Fruit fly (Drosophila melanogaster): ENCODE data around the gene br.

The br gene

dm6 chrX:1581121-1581520, 6.2 kb downstream of the br start:
- no peak for TF ChIP-seq cic (GFP tag; optimal IDR thresholded peaks at IDR 0.05)
- TF ChIP-seq toe (GFP tag; optimal IDR thresholded peaks at IDR 0.05) = no peak
- TF ChIP-seq pad (GFP tag; optimal IDR thresholded peaks at IDR 0.05) = no peak
- TF ChIP-seq CG7045 (GFP tag; optimal IDR thresholded peaks at IDR 0.05) = no peak
- no peak for TF ChIP-seq tj (GFP tag; optimal IDR thresholded peaks at IDR 0.05)
- TF ChIP-seq CG14711 (tag; optimal IDR thresholded peaks at IDR 0.05) = no peak
- TF ChIP-seq CG1620 (GFP tag; optimal IDR thresholded peaks at IDR 0.05) = no peak
- no peak for TF ChIP-seq Crg-1 (GFP tag; optimal IDR thresholded peaks at IDR 0.05)
- TF ChIP-seq ovo (GFP tag; optimal IDR thresholded peaks at IDR 0.05) = no peak
- no peak for TF ChIP-seq CG5204 (GFP tag; optimal IDR thresholded peaks at IDR 0.05)
- no peak for TF ChIP-seq CG33017 (tag; optimal IDR thresholded peaks at IDR 0.05)
- TF ChIP-seq kay (GFP tag; ENCODE audit: borderline replicate concordance) = no peak
- TF ChIP-seq CG12768 (GFP tag; optimal IDR thresholded peaks at IDR 0.05) = no peak
- no peak for TF ChIP-seq cnc (optimal IDR thresholded peaks at IDR 0.05)
- no peak for TF ChIP-seq Mnt (GFP tag; optimal IDR thresholded peaks at IDR 0.05)

dm6 chrX:1587817-1588216, 12.9 kb downstream of the br start:
- TF ChIP-seq cnc (optimal IDR thresholded peaks at IDR 0.05) (no peak), Crg-1 (GFP tag; optimal IDR thresholded peaks at IDR 0.05) (no peak), CG7045 (GFP tag; optimal IDR thresholded peaks at IDR 0.05) (no peak), CG11617 (GFP tag; optimal IDR thresholded peaks at IDR 0.05) (no peak), toe (GFP tag; optimal IDR thresholded peaks at IDR 0.05) (no peak), ovo (GFP tag; optimal IDR thresholded peaks at IDR 0.05) (no peak), CG5204 (GFP tag; optimal IDR thresholded peaks at IDR 0.05) (no peak), kay (GFP tag; ENCODE audit: borderline replicate concordance) (no peak), pad (GFP tag; optimal IDR thresholded peaks at IDR 0.05) (no peak), CG1620 (GFP tag; optimal IDR thresholded peaks at IDR 0.05) (no peak), CG7101 (tag; optimal IDR thresholded peaks at IDR 0.05) (no peak), Mnt (GFP tag; optimal IDR thresholded peaks at IDR 0.05) (no peak), tj (GFP tag; optimal IDR thresholded peaks at IDR 0.05) (no peak), Hr96 (GFP tag; optimal IDR thresholded peaks at IDR 0.05) (no peak), CG12768 (GFP tag; optimal IDR thresholded peaks at IDR 0.05) (no peak), CG33017 (tag; optimal IDR thresholded peaks at IDR 0.05) (no peak), Clk (GFP tag; optimal IDR thresholded peaks at IDR 0.05) (no peak), bab1 (GFP tag; optimal IDR thresholded peaks at IDR 0.05) (no peak)

- TF ChIP-seq Clk (GFP tag; optimal IDR thresholded peaks at IDR 0.05) = no peak
- TF ChIP-seq CG7101 (tag; optimal IDR thresholded peaks at IDR 0.05) = no peak
- no peak for TF ChIP-seq CG33017 (tag; optimal IDR thresholded peaks at IDR 0.05)
- TF ChIP-seq bab1 (GFP tag; optimal IDR thresholded peaks at IDR 0.05) = no peak
- TF ChIP-seq CG5204 (GFP tag; optimal IDR thresholded peaks at IDR 0.05) = no peak
- TF ChIP-seq CG12768 (GFP tag; optimal IDR thresholded peaks at IDR 0.05) = no peak
- no peak for TF ChIP-seq toe (GFP tag; optimal IDR thresholded peaks at IDR 0.05)
- TF ChIP-seq CG11617 (GFP tag; optimal IDR thresholded peaks at IDR 0.05) = no peak
- TF ChIP-seq kay (GFP tag; ENCODE audit: borderline replicate concordance) = no peak
- TF ChIP-seq CG7045 (GFP tag; optimal IDR thresholded peaks at IDR 0.05) = no peak
Observed at dm6 chrX:1593352-1593751, 18.4 kb downstream of the br start.

dm6 chrX:1593901-1594300, 19.0 kb downstream of the br start:
- no peak for TF ChIP-seq cic (GFP tag; optimal IDR thresholded peaks at IDR 0.05)
- no peak for TF ChIP-seq Crg-1 (GFP tag; optimal IDR thresholded peaks at IDR 0.05)
- TF ChIP-seq Hr96 (GFP tag; optimal IDR thresholded peaks at IDR 0.05) = no peak
- TF ChIP-seq pad (GFP tag; optimal IDR thresholded peaks at IDR 0.05) = no peak
- no peak for TF ChIP-seq CG5204 (GFP tag; optimal IDR thresholded peaks at IDR 0.05)
- no peak for TF ChIP-seq CG14711 (tag; optimal IDR thresholded peaks at IDR 0.05)
- no peak for TF ChIP-seq CG11617 (GFP tag; optimal IDR thresholded peaks at IDR 0.05)
- no peak for TF ChIP-seq bab1 (GFP tag; optimal IDR thresholded peaks at IDR 0.05)
- TF ChIP-seq CG33017 (tag; optimal IDR thresholded peaks at IDR 0.05) = no peak
- TF ChIP-seq tj (GFP tag; optimal IDR thresholded peaks at IDR 0.05) = no peak
- TF ChIP-seq CG1620 (GFP tag; optimal IDR thresholded peaks at IDR 0.05) = no peak

dm6 chrX:1595714-1596113, 20.8 kb downstream of the br start:
- TF ChIP-seq ovo (GFP tag; optimal IDR thresholded peaks at IDR 0.05) (peak; percentile 15), pad (GFP tag; optimal IDR thresholded peaks at IDR 0.05) (peak; percentile 10), CG33017 (tag; optimal IDR thresholded peaks at IDR 0.05) (no peak), cnc (optimal IDR thresholded peaks at IDR 0.05) (no peak), CG7101 (tag; optimal IDR thresholded peaks at IDR 0.05) (peak; percentile 41), CG7045 (GFP tag; optimal IDR thresholded peaks at IDR 0.05) (no peak), bab1 (GFP tag; optimal IDR thresholded peaks at IDR 0.05) (no peak), kay (GFP tag; ENCODE audit: borderline replicate concordance) (no peak), CG11617 (GFP tag; optimal IDR thresholded peaks at IDR 0.05) (peak; percentile 26), toe (GFP tag; optimal IDR thresholded peaks at IDR 0.05) (no peak)

- TF ChIP-seq Crg-1 (GFP tag; optimal IDR thresholded peaks at IDR 0.05) (no peak), Hr96 (GFP tag; optimal IDR thresholded peaks at IDR 0.05) (no peak), toe (GFP tag; optimal IDR thresholded peaks at IDR 0.05) (no peak), CG5204 (GFP tag; optimal IDR thresholded peaks at IDR 0.05) (no peak), CG11617 (GFP tag; optimal IDR thresholded peaks at IDR 0.05) (no peak), CG7101 (tag; optimal IDR thresholded peaks at IDR 0.05) (no peak), cnc (optimal IDR thresholded peaks at IDR 0.05) (no peak), cic (GFP tag; optimal IDR thresholded peaks at IDR 0.05) (no peak), bab1 (GFP tag; optimal IDR thresholded peaks at IDR 0.05) (no peak)
Observed at dm6 chrX:1606064-1606463, 31.1 kb downstream of the br start.

- no peak for TF ChIP-seq CG7101 (tag; optimal IDR thresholded peaks at IDR 0.05)
- no peak for TF ChIP-seq CG33017 (tag; optimal IDR thresholded peaks at IDR 0.05)
- no peak for TF ChIP-seq toe (GFP tag; optimal IDR thresholded peaks at IDR 0.05)
- TF ChIP-seq Clk (GFP tag; optimal IDR thresholded peaks at IDR 0.05) = no peak
- no peak for TF ChIP-seq cic (GFP tag; optimal IDR thresholded peaks at IDR 0.05)
- no peak for TF ChIP-seq CG12768 (GFP tag; optimal IDR thresholded peaks at IDR 0.05)
- TF ChIP-seq CG7045 (GFP tag; optimal IDR thresholded peaks at IDR 0.05) = no peak
- no peak for TF ChIP-seq pad (GFP tag; optimal IDR thresholded peaks at IDR 0.05)
- no peak for TF ChIP-seq CG14711 (tag; optimal IDR thresholded peaks at IDR 0.05)
- no peak for TF ChIP-seq Hr96 (GFP tag; optimal IDR thresholded peaks at IDR 0.05)
- no peak for TF ChIP-seq ovo (GFP tag; optimal IDR thresholded peaks at IDR 0.05)
- TF ChIP-seq cnc (optimal IDR thresholded peaks at IDR 0.05) = no peak
- no peak for TF ChIP-seq kay (GFP tag; ENCODE audit: borderline replicate concordance)
- TF ChIP-seq CG1620 (GFP tag; optimal IDR thresholded peaks at IDR 0.05) = no peak
- no peak for TF ChIP-seq CG5204 (GFP tag; optimal IDR thresholded peaks at IDR 0.05)
- no peak for TF ChIP-seq Crg-1 (GFP tag; optimal IDR thresholded peaks at IDR 0.05)
- TF ChIP-seq tj (GFP tag; optimal IDR thresholded peaks at IDR 0.05) = no peak
- TF ChIP-seq CG11617 (GFP tag; optimal IDR thresholded peaks at IDR 0.05) = no peak
Observed at dm6 chrX:1607810-1608209, 32.9 kb downstream of the br start.
